Fruit fly (Drosophila melanogaster) whole organism, pupa: ENCODE data around the gene CG18545.

Experiments
- CG10348 ChIP-seq: fragments of 200-800 bp; sonication (Bioruptor generic); IDR thresholded peaks from 2 replicates; pipeline ENCODE4 v1.3.6; 2022; ENCODE audit warnings: missing biosample characterization, missing genetic modification characterization
- CG12605 ChIP-seq: fragments of 200-800 bp; sonication (Bioruptor generic); IDR thresholded peaks from 2 replicates; pipeline ENCODE4 v1.3.6; 2022; ENCODE audit warnings: missing biosample characterization, missing genetic modification characterization
- CG13204 ChIP-seq: fragments of 200-800 bp; sonication (Bioruptor generic); optimal IDR thresholded peaks from 2 replicates; lab custom pipeline; 2018; ENCODE audit warnings: missing biosample characterization, mild to moderate bottlenecking, missing genetic modification characterization, moderate library complexity
- CG14655 ChIP-seq: fragments of 200-800 bp; sonication (Bioruptor generic); optimal IDR thresholded peaks from 3 replicates; lab custom pipeline; 2017; ENCODE audit warnings: mild to moderate bottlenecking, missing biosample characterization, missing genetic modification reagents, missing genetic modification characterization
- CG15710 ChIP-seq: fragments of 200-800 bp; sonication (Bioruptor generic); optimal IDR thresholded peaks from 2 replicates; lab custom pipeline; 2018; ENCODE audit warnings: missing biosample characterization, mild to moderate bottlenecking, missing genetic modification characterization, moderate library complexity
- CG17806 ChIP-seq: fragments of 200-800 bp; sonication (Bioruptor generic); optimal IDR thresholded peaks from 2 replicates; lab custom pipeline; 2018; ENCODE audit warnings: missing biosample characterization, mild to moderate bottlenecking, missing genetic modification characterization, moderate library complexity
- CG32121 ChIP-seq: fragments of 200-800 bp; sonication (Bioruptor generic); IDR thresholded peaks from 2 replicates; pipeline ENCODE4 v1.3.6; 2022; ENCODE audit warnings: missing biosample characterization, missing genetic modification characterization
- CG34367 ChIP-seq: fragments of 200-800 bp; sonication (Bioruptor generic); optimal IDR thresholded peaks from 2 replicates; lab custom pipeline; 2018; ENCODE audit warnings: missing biosample characterization, mild to moderate bottlenecking, missing genetic modification characterization
- CG4496 ChIP-seq: fragments of 200-800 bp; sonication (Bioruptor generic); IDR thresholded peaks from 3 replicates; pipeline ENCODE4 v1.3.6; 2022; ENCODE audit warnings: missing biosample characterization, missing genetic modification characterization
- CG8159 ChIP-seq: fragments of 200-800 bp; sonication (Bioruptor generic); optimal IDR thresholded peaks from 3 replicates; lab custom pipeline; 2018; ENCODE audit warnings: missing biosample characterization, mild to moderate bottlenecking, missing genetic modification characterization, moderate library complexity
- CG8301 ChIP-seq: fragments of 200-800 bp; sonication (Bioruptor generic); optimal IDR thresholded peaks from 2 replicates; lab custom pipeline; 2018; ENCODE audit warnings: missing biosample characterization, mild to moderate bottlenecking, missing genetic modification characterization
- CG9948 ChIP-seq: fragments of 200-800 bp; sonication (Bioruptor generic); optimal IDR thresholded peaks from 2 replicates; lab custom pipeline; 2018; ENCODE audit warnings: missing biosample characterization, mild to moderate bottlenecking, missing genetic modification characterization, moderate library complexity
- D1 ChIP-seq: fragments of 200-800 bp; sonication (Bioruptor generic); optimal IDR thresholded peaks from 2 replicates; lab custom pipeline; 2018; ENCODE audit warnings: missing biosample characterization, mild to moderate bottlenecking, missing genetic modification characterization, moderate library complexity
- EcR ChIP-seq: fragments of 200-800 bp; sonication (Bioruptor generic); optimal IDR thresholded peaks from 3 replicates; lab custom pipeline; 2019; ENCODE audit warnings: missing biosample characterization, missing genetic modification characterization, mild to moderate bottlenecking, moderate library complexity, missing genetic modification reagents
- Ets98B ChIP-seq: fragments of 200-800 bp; sonication (Bioruptor generic); IDR thresholded peaks from 2 replicates; pipeline ENCODE4 v1.3.6; 2022; ENCODE audit warnings: missing biosample characterization, missing genetic modification characterization
- Pif1A ChIP-seq: fragments of 200-800 bp; sonication (Bioruptor generic); optimal IDR thresholded peaks from 3 replicates; lab custom pipeline; 2016; ENCODE audit warnings: missing biosample characterization, missing genetic modification characterization
- Pif1B ChIP-seq: fragments of 200-800 bp; sonication (Bioruptor generic); optimal IDR thresholded peaks from 3 replicates; lab custom pipeline; 2016; ENCODE audit warnings: missing biosample characterization, missing genetic modification characterization
- Snoo ChIP-seq: fragments of 200-800 bp; sonication (Bioruptor generic); optimal IDR thresholded peaks from 3 replicates; lab custom pipeline; 2017; ENCODE audit warnings: missing biosample characterization, mild to moderate bottlenecking, missing genetic modification characterization, inconsistent platforms
- fd96Ca ChIP-seq: fragments of 200-800 bp; sonication (Bioruptor generic); IDR thresholded peaks from 3 replicates; pipeline ENCODE4 v1.3.6; 2022; ENCODE audit warnings: missing biosample characterization, missing genetic modification characterization
- gl ChIP-seq: fragments of 200-800 bp; sonication (Bioruptor generic); optimal IDR thresholded peaks from 2 replicates; lab custom pipeline; 2018; ENCODE audit warnings: missing biosample characterization, mild to moderate bottlenecking, missing genetic modification characterization
- rn ChIP-seq: fragments of 200-800 bp; sonication (Bioruptor generic); IDR thresholded peaks from 2 replicates; pipeline ENCODE4 v1.3.6; 2022; ENCODE audit warnings: missing biosample characterization, missing genetic modification characterization

The CG18545 gene

DNA sequence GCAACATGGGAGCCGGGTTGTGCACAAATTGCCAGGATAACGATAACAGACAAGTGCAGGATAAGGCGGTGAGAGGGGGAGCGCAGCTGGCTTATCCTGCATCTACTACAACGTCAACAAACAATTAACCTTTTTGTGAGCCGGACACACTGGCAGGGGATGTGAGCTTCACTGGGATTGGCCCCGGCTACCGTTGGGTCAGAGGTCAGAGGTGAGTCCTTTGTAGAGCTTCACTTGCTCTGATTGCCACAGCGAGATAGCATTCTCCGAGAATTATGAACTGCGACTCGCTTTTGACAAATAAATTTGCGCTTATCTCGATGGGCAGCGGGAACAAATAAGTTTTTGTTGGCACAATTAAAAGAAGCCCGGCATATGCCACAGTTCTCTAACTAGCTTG lies 29.1 kb downstream of the CG18545 start:
- TF ChIP-seq EcR (GFP tag; lab: Kevin White, UChicago) (no peak), Snoo (tag; lab: Kevin White, UChicago) (no peak), fd96Ca (GFP tag; lab: Robert Waterston, UW) (no peak), CG10348 (GFP tag; lab: Robert Waterston, UW) (no peak), CG9948 (no peak), CG4496 (GFP tag; lab: Robert Waterston, UW) (no peak), rn (GFP tag; lab: Robert Waterston, UW) (no peak), CG32121 (no peak), D1 (tag; lab: Kevin White, UChicago) (no peak), CG13204 (GFP tag; lab: Kevin White, UChicago) (no peak), CG12605 (no peak), CG8301 (tag; lab: Kevin White, UChicago) (no peak), CG15710 (tag; lab: Kevin White, UChicago) (no peak)

DNA sequence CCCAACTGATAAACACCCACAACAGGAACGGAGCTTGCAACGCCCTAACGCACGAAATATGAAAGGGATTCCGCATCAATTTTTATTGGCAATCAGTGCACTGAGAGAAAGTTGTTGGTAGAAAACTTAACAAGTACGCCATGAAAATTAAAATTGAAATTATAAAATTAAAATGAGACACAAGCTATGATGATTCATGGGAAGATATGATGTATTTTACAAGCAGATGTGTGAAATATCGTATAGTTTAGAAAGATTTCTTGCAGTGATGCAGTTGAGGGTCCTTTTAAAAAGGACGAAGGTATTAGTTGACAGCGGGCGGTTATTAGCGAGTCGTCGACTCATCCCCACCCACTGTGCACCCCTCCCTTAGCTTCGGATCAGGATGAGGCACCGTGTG lies 29.7 kb downstream of the CG18545 start:
- TF ChIP-seq fd96Ca (GFP tag; lab: Robert Waterston, UW) (no peak), CG10348 (GFP tag; lab: Robert Waterston, UW) (no peak), Pif1B (no peak), CG8301 (tag; lab: Kevin White, UChicago) (no peak), CG4496 (GFP tag; lab: Robert Waterston, UW) (no peak), Pif1A (GFP tag; lab: Kevin White, UChicago) (no peak), Snoo (tag; lab: Kevin White, UChicago) (no peak), CG17806 (tag; lab: Kevin White, UChicago) (no peak)

- no peak for TF ChIP-seq CG17806 (tag; lab: Kevin White, UChicago)
- TF ChIP-seq CG13204 (GFP tag; lab: Kevin White, UChicago), result no peak
- no peak for TF ChIP-seq Pif1A (GFP tag; lab: Kevin White, UChicago)
- no peak for TF ChIP-seq CG9948
- no peak for TF ChIP-seq rn (GFP tag; lab: Robert Waterston, UW)
- peak; percentile 42 for TF ChIP-seq CG8159 (tag; lab: Kevin White, UChicago)
- TF ChIP-seq fd96Ca (GFP tag; lab: Robert Waterston, UW), result no peak
- peak; percentile 28 for TF ChIP-seq Pif1B
- TF ChIP-seq CG8301 (tag; lab: Kevin White, UChicago), result peak; percentile 35
- TF ChIP-seq CG15710 (tag; lab: Kevin White, UChicago), result peak; percentile 37
- no peak for TF ChIP-seq EcR (GFP tag; lab: Kevin White, UChicago)
- TF ChIP-seq CG14655 (GFP tag; lab: Kevin White, UChicago), result no peak
- no peak for TF ChIP-seq CG32121
- TF ChIP-seq CG4496 (GFP tag; lab: Robert Waterston, UW), result no peak
- no peak for TF ChIP-seq Ets98B (GFP tag; lab: Robert Waterston, UW)
- no peak for TF ChIP-seq CG34367 (tag; lab: Kevin White, UChicago)
- TF ChIP-seq D1 (tag; lab: Kevin White, UChicago), result peak; percentile 47
- no peak for TF ChIP-seq CG12605
- no peak for TF ChIP-seq CG10348 (GFP tag; lab: Robert Waterston, UW)
- peak; percentile 47 for TF ChIP-seq gl
- no peak for TF ChIP-seq Snoo (tag; lab: Kevin White, UChicago)
Observed at dm6 chr3R:10377849-10378248, 37.1 kb downstream of the CG18545 start, which contains the start of gene Rfx. Gene Rfx (minus strand): TSS chr3R:10378068.

- TF ChIP-seq CG14655 (GFP tag; lab: Kevin White, UChicago) (peak; percentile 24), CG13204 (GFP tag; lab: Kevin White, UChicago) (no peak)
Observed at dm6 chr3R:10378989-10379388, 38.2 kb downstream of the CG18545 start.

DNA sequence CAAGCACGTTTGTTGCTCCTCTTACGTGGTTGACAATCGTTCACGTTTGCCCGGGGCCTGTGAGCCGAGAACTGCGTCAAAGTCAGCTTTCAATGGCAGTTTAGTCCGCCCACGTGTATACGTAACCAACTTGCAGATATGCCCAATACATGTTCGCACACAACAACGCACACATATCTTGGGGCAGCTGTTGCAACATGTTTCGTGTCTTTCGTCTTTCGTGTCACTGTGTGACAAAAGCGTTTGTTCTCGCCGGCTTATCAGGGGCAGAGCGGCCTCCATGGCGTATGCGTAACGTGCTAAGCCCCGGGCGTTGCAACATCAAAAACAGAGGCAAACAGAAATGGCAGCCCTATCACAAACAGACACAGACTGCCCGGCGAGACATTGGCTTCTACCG lies 38.7 kb downstream of the CG18545 start:
- no peak for TF ChIP-seq Pif1A (GFP tag; lab: Kevin White, UChicago)
- TF ChIP-seq CG17806 (tag; lab: Kevin White, UChicago), result no peak
- no peak for TF ChIP-seq gl
- TF ChIP-seq CG32121, result no peak
- TF ChIP-seq CG10348 (GFP tag; lab: Robert Waterston, UW), result no peak
- no peak for TF ChIP-seq CG8301 (tag; lab: Kevin White, UChicago)
- TF ChIP-seq CG12605, result no peak
- no peak for TF ChIP-seq CG14655 (GFP tag; lab: Kevin White, UChicago)
- TF ChIP-seq Ets98B (GFP tag; lab: Robert Waterston, UW), result no peak
- no peak for TF ChIP-seq CG4496 (GFP tag; lab: Robert Waterston, UW)
- TF ChIP-seq CG13204 (GFP tag; lab: Kevin White, UChicago), result no peak
- TF ChIP-seq, all 21 proteins: peak for 0

dm6 chr3R:10380025-10380424 lies 39.3 kb downstream of the CG18545 start:
- TF ChIP-seq CG14655 (GFP tag; lab: Kevin White, UChicago), result peak; percentile 30
- TF ChIP-seq CG8301 (tag; lab: Kevin White, UChicago), result peak; percentile 43
- TF ChIP-seq CG34367 (tag; lab: Kevin White, UChicago), result no peak
